Worm (Caenorhabditis elegans) whole organism, mixed stage, embryonic: Measurements from ENCODE around the gene ZK402.5.

Source experiments
- cnd-1 ChIP-seq: fragments of 200-800 bp; sonication (Bioruptor generic); optimal IDR thresholded peaks from 2 replicates; lab custom pipeline; 2018; ENCODE audit warnings: mild to moderate bottlenecking, missing genetic modification characterization, missing compliant biosample characterization
- lin-13 ChIP-seq: fragments of 150-350 bp; optimal IDR thresholded peaks from 2 replicates; lab custom pipeline; 2014; ENCODE audit warnings: missing biosample characterization, missing genetic modification characterization
- nhr-12 ChIP-seq: fragments of 150-350 bp; optimal IDR thresholded peaks from 2 replicates; lab custom pipeline; 2014; ENCODE audit warnings: missing biosample characterization, missing genetic modification characterization
- pha-4 ChIP-seq: fragments of 150-350 bp; optimal IDR thresholded peaks from 2 replicates; lab custom pipeline; 2018; ENCODE audit warnings: missing biosample characterization, missing genetic modification reagents, missing genetic modification characterization

DNA sequence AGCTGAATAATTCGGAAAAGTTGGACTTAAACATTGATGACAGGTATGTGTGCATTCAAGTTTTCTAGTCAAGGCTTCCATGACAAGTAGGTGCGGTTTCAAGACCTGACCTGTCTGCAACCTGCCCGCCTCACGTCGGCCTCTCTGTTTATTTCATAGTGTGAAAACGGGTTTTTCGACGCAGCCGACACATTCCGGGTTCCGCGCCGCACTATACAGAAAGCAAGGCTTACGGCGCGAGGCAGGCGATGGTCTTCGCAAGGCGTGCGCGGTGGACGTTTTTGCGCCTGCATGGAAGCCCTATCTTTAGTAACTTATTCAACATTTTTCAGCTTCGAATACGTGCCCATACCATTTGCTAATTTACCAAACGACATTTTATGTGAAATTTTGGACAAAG is 28.7 kb downstream of the ZK402.5 start:
- TF ChIP-seq cnd-1 (tag; lab: Kevin White, UChicago) (no peak), lin-13 (no peak), nhr-12 (no peak), pha-4 (tag; lab: Kevin White, UChicago) (no peak)
